Worm (Caenorhabditis elegans): Measurements from ENCODE around the gene C05D11.8.

C05D11.8 gene

ce11 chrIII:6379129-6379528, 48.0 kb downstream of the C05D11.8 start, which contains the start of gene C16A3.6:
Gene C16A3.6 (plus strand): TSS chrIII:6379212.
- TF ChIP-seq lin-35 (GFP tag; optimal IDR thresholded peaks at IDR 0.05): peak in 1 of 2 experiments; percentile 53
- TF ChIP-seq sup-37 (GFP tag; optimal IDR thresholded peaks at IDR 0.05): no peak
- no peak for TF ChIP-seq C16A3.4 (tag; optimal IDR thresholded peaks at IDR 0.05)
- peak in 1 of 6 experiments; percentile 32 for TF ChIP-seq elt-3 (tag; optimal IDR thresholded peaks at IDR 0.05)
- TF ChIP-seq tlp-1 (tag; optimal IDR thresholded peaks at IDR 0.05): no peak
- no peak for TF ChIP-seq hlh-17 (GFP tag; optimal IDR thresholded peaks at IDR 0.05; ENCODE audit: borderline replicate concordance)
- no peak for TF ChIP-seq pax-3 (tag; optimal IDR thresholded peaks at IDR 0.05)
- no peak for TF ChIP-seq rnt-1 (tag; optimal IDR thresholded peaks at IDR 0.05)
- TF ChIP-seq efl-3 (GFP tag; optimal IDR thresholded peaks at IDR 0.05): no peak
- no peak for TF ChIP-seq ces-1 (GFP tag; optimal IDR thresholded peaks at IDR 0.05)
- no peak for TF ChIP-seq nhr-11 (tag; optimal IDR thresholded peaks at IDR 0.05)
- TF ChIP-seq F16B12.6 (tag; optimal IDR thresholded peaks at IDR 0.05): peak; percentile 86
- TF ChIP-seq nhr-47 (tag; optimal IDR thresholded peaks at IDR 0.05): peak; percentile 37
- TF ChIP-seq snu-23 (GFP tag; optimal IDR thresholded peaks at IDR 0.05): peak; percentile 17
- no peak for TF ChIP-seq unc-98 (GFP tag; IDR thresholded peaks at IDR 0.05)
- no peak for TF ChIP-seq jun-1 (tag; optimal IDR thresholded peaks at IDR 0.05)
- no peak for TF ChIP-seq ama-1 (optimal IDR thresholded peaks at IDR 0.05)
- TF ChIP-seq ztf-4 (tag; optimal IDR thresholded peaks at IDR 0.05): no peak
- no peak for TF ChIP-seq tbx-2 (tag; optimal IDR thresholded peaks at IDR 0.05)
- peak; percentile 30 for TF ChIP-seq nhr-71 (tag; optimal IDR thresholded peaks at IDR 0.05)
- no peak for TF ChIP-seq snpc-4 (tag; optimal IDR thresholded peaks at IDR 0.05)
- TF ChIP-seq lin-15B (tag; optimal IDR thresholded peaks at IDR 0.05): no peak
- TF ChIP-seq ztf-11 (tag; optimal IDR thresholded peaks at IDR 0.05): no peak
- TF ChIP-seq ceh-63 (GFP tag; optimal IDR thresholded peaks at IDR 0.05): no peak
- TF ChIP-seq pqm-1 (tag; optimal IDR thresholded peaks at IDR 0.05): no peak
- TF ChIP-seq blmp-1 (tag; optimal IDR thresholded peaks at IDR 0.05): no peak
- no peak for TF ChIP-seq nhr-77 (tag; optimal IDR thresholded peaks at IDR 0.05)
- peak in 2 of 3 experiments; percentile 24 to 47 for TF ChIP-seq dpl-1 (GFP tag; optimal IDR thresholded peaks at IDR 0.05)
- TF ChIP-seq aly-2 (tag; optimal IDR thresholded peaks at IDR 0.05): peak; percentile 33
- TF ChIP-seq unc-130 (tag; optimal IDR thresholded peaks at IDR 0.05): no peak
- no peak for TF ChIP-seq pag-3 (tag; optimal IDR thresholded peaks at IDR 0.05; ENCODE audit: borderline replicate concordance, insufficient read depth)
- no peak for TF ChIP-seq irx-1 (tag; optimal IDR thresholded peaks at IDR 0.05)
- TF ChIP-seq lsy-2 (tag; optimal IDR thresholded peaks at IDR 0.05): peak; percentile 49 to 73
- TF ChIP-seq mab-9 (GFP tag; IDR thresholded peaks at IDR 0.05): peak; percentile 43; the same call in 1 of the 2 replicates
- TF ChIP-seq nhr-12 (tag; optimal IDR thresholded peaks at IDR 0.05): no peak
- TF ChIP-seq unc-86 (tag; optimal IDR thresholded peaks at IDR 0.05): no peak
- TF ChIP-seq efl-1 (optimal IDR thresholded peaks at IDR 0.05): peak in 1 of 2 experiments; percentile 44
- TF ChIP-seq efl-1 (GFP tag; optimal IDR thresholded peaks at IDR 0.05 in 1 of 2): peak; percentile 37 to 71
- no peak for TF ChIP-seq sptf-1 (tag; optimal IDR thresholded peaks at IDR 0.05)
- no peak for TF ChIP-seq lin-13 (GFP tag; optimal IDR thresholded peaks at IDR 0.05)
- no peak for TF ChIP-seq ets-5 (GFP tag; IDR thresholded peaks at IDR 0.05)
- no peak for TF ChIP-seq aha-1 (tag; optimal IDR thresholded peaks at IDR 0.05)
- peak; percentile 24 for TF ChIP-seq nhr-20 (tag; optimal IDR thresholded peaks at IDR 0.05)
- TF ChIP-seq mep-1 (tag; optimal IDR thresholded peaks at IDR 0.05): peak; percentile 51
- peak in 1 of 3 experiments; percentile 38 for TF ChIP-seq ceh-82 (tag; optimal IDR thresholded peaks at IDR 0.05)
- TF ChIP-seq unc-62 (GFP tag; optimal IDR thresholded peaks at IDR 0.05): no peak
- no peak for TF ChIP-seq fkh-10 (GFP tag; optimal IDR thresholded peaks at IDR 0.05)
- TF ChIP-seq sox-4 (tag; optimal IDR thresholded peaks at IDR 0.05): no peak

All from whole organism, L1 larva.